Worm (Caenorhabditis elegans) whole organism, L4 larva: ENCODE data around the gene B0252.8.

Experiments used
- D1046.2 ChIP-seq: fragments of 200-800 bp; sonication (Bioruptor generic); IDR thresholded peaks from 2 replicates; pipeline ENCODE4 v1.3.6; 2022; ENCODE audit warnings: missing genetic modification characterization, missing compliant biosample characterization
- F37D6.2 ChIP-seq: sonication (generic microtip); optimal IDR thresholded peaks from 2 replicates; lab custom pipeline; 2016; ENCODE audit warnings: mild to moderate bottlenecking, missing genetic modification characterization, missing compliant biosample characterization
- Y5F2A.4 ChIP-seq: fragments of 200-800 bp; sonication (Bioruptor generic); optimal IDR thresholded peaks from 2 replicates; lab custom pipeline; 2018; ENCODE audit warnings: mild to moderate bottlenecking, missing genetic modification characterization, missing compliant biosample characterization
- aha-1 ChIP-seq: fragments of 150-350 bp; peaks from one replicate; lab custom pipeline; 2014; ENCODE audit warnings: missing biosample characterization, missing genetic modification characterization
- aly-2 ChIP-seq: sonication (generic microtip); optimal IDR thresholded peaks from 2 replicates; lab custom pipeline; 2018; ENCODE audit warnings: missing biosample characterization, missing genetic modification characterization
- ama-1 ChIP-seq: fragments of 150-350 bp; optimal IDR thresholded peaks from 2 replicates; lab custom pipeline; 2014; ENCODE audit warnings: inconsistent platforms, mixed read lengths
- arid-1 ChIP-seq: fragments of 200-800 bp; sonication (Bioruptor generic); conservative IDR thresholded peaks from 2 replicates; pipeline ENCODE4 v1.3.6; 2022; ENCODE audit warnings: missing genetic modification reagents, missing genetic modification characterization, missing compliant biosample characterization
- ceh-20 ChIP-seq: fragments of 200-800 bp; sonication (Bioruptor generic); IDR thresholded peaks from 2 replicates; pipeline ENCODE4 v1.3.6; 2022; ENCODE audit warnings: missing genetic modification reagents, missing genetic modification characterization, missing compliant biosample characterization
- ceh-32 ChIP-seq: sonication (generic microtip); optimal IDR thresholded peaks from 2 replicates; lab custom pipeline; 2016; ENCODE audit warnings: mild to moderate bottlenecking, missing genetic modification characterization, missing compliant biosample characterization; ENCODE audit not compliant: poor library complexity
- ceh-44 ChIP-seq: fragments of 200-800 bp; sonication (Bioruptor generic); IDR thresholded peaks from 2 replicates; pipeline ENCODE4 v1.3.6; 2022; ENCODE audit warnings: missing genetic modification reagents, missing genetic modification characterization, missing compliant biosample characterization
- ces-1 ChIP-seq: fragments of 150-350 bp; sonication (generic microtip); optimal IDR thresholded peaks from 4 replicates; lab custom pipeline; 2014; ENCODE audit warnings: missing biosample characterization, missing genetic modification reagents, missing genetic modification characterization
- daf-16 ChIP-seq, 3 experiments: sonication (generic microtip); optimal IDR thresholded peaks; 2 replicates each; lab custom pipeline; 2016 to 2017; ENCODE audit warnings: missing genetic modification characterization in 3 of 3, missing genetic modification reagents in 3 of 3, mild to moderate bottlenecking in 2 of 3, missing compliant biosample characterization in 2 of 3, missing biosample characterization in 1 of 3, moderate library complexity in 1 of 3
- daf-8 ChIP-seq: fragments of 200-800 bp; sonication (Bioruptor generic); IDR thresholded peaks from 2 replicates; pipeline ENCODE4 v1.3.6; 2022; ENCODE audit warnings: missing genetic modification characterization, missing compliant biosample characterization
- dmd-6 ChIP-seq: fragments of 200-800 bp; sonication (Bioruptor generic); IDR thresholded peaks from 2 replicates; pipeline ENCODE4 v1.3.6; 2022; ENCODE audit warnings: missing genetic modification reagents, missing genetic modification characterization, missing compliant biosample characterization
- dmd-8 ChIP-seq: fragments of 200-800 bp; sonication (Bioruptor generic); IDR thresholded peaks from 2 replicates; pipeline ENCODE4 v1.3.6; 2022; ENCODE audit warnings: missing genetic modification characterization, missing compliant biosample characterization
- dpl-1 ChIP-seq: fragments of 150-350 bp; optimal IDR thresholded peaks from 2 replicates; lab custom pipeline; 2014; ENCODE audit warnings: missing biosample characterization, missing genetic modification reagents, missing genetic modification characterization
- dve-1 ChIP-seq: sonication (generic microtip); optimal IDR thresholded peaks from 2 replicates; lab custom pipeline; 2017; ENCODE audit warnings: antibody characterized with exemption, mild to moderate bottlenecking, missing genetic modification characterization, missing compliant biosample characterization; ENCODE audit not compliant: insufficient read depth
- egl-43 ChIP-seq: fragments of 200-800 bp; sonication (Bioruptor generic); IDR thresholded peaks from 2 replicates; pipeline ENCODE4 v1.3.6; 2022; ENCODE audit warnings: missing genetic modification reagents, missing genetic modification characterization, missing compliant biosample characterization
- fkh-10 ChIP-seq: fragments of 150-350 bp; optimal IDR thresholded peaks from 2 replicates; lab custom pipeline; 2014; ENCODE audit warnings: missing biosample characterization, missing genetic modification reagents, missing genetic modification characterization
- gei-8 ChIP-seq: fragments of 200-800 bp; sonication (Bioruptor generic); optimal IDR thresholded peaks from 2 replicates; lab custom pipeline; 2018; ENCODE audit warnings: mild to moderate bottlenecking, missing genetic modification characterization, missing compliant biosample characterization
- hif-1 ChIP-seq, 2 experiments: sonication (generic microtip); optimal IDR thresholded peaks; 2 replicates each; lab custom pipeline; 2016 to 2017; ENCODE audit warnings: missing compliant biosample characterization in 2 of 2, missing genetic modification characterization in 2 of 2, missing genetic modification reagents in 2 of 2, missing genotype in 2 of 2, mild to moderate bottlenecking in 1 of 2
- hlh-11 ChIP-seq: fragments of 200-800 bp; sonication (Bioruptor generic); optimal IDR thresholded peaks from 2 replicates; lab custom pipeline; 2018; ENCODE audit warnings: mild to moderate bottlenecking, missing genetic modification characterization, missing compliant biosample characterization
- hlh-30 ChIP-seq: sonication (generic microtip); optimal IDR thresholded peaks from 2 replicates; lab custom pipeline; 2017; ENCODE audit warnings: antibody characterized with exemption, mild to moderate bottlenecking, missing genetic modification characterization, missing compliant biosample characterization; ENCODE audit not compliant: insufficient read depth
- jun-1 ChIP-seq: fragments of 150-350 bp; optimal IDR thresholded peaks from 2 replicates; lab custom pipeline; 2014; ENCODE audit warnings: missing biosample characterization, missing genetic modification reagents, missing genetic modification characterization
- lin-1 ChIP-seq: fragments of 200-800 bp; sonication (Bioruptor generic); IDR thresholded peaks from 2 replicates; pipeline ENCODE4 v1.3.6; 2022; ENCODE audit warnings: missing genetic modification reagents, missing genetic modification characterization, missing compliant biosample characterization
- lin-13 ChIP-seq: fragments of 150-350 bp; optimal IDR thresholded peaks from 2 replicates; lab custom pipeline; 2014; ENCODE audit warnings: missing biosample characterization, missing genetic modification reagents, missing genetic modification characterization
- lin-15B ChIP-seq: fragments of 150-350 bp; sonication (generic microtip); optimal IDR thresholded peaks from 3 replicates; lab custom pipeline; 2014; ENCODE audit warnings: missing biosample characterization, missing genetic modification characterization
- lin-29 ChIP-seq: fragments of 200-800 bp; sonication (Bioruptor generic); IDR thresholded peaks from 2 replicates; pipeline ENCODE4 v1.3.6; 2022; ENCODE audit warnings: missing genetic modification reagents, missing genetic modification characterization, missing compliant biosample characterization
- lin-39 ChIP-seq: fragments of 150-350 bp; optimal IDR thresholded peaks from 2 replicates; lab custom pipeline; 2014; ENCODE audit warnings: missing biosample characterization, missing genetic modification reagents, missing genetic modification characterization
- lir-3 ChIP-seq: sonication (generic microtip); optimal IDR thresholded peaks from 2 replicates; lab custom pipeline; 2016; ENCODE audit warnings: mild to moderate bottlenecking, missing genetic modification characterization, missing compliant biosample characterization
- mep-1 ChIP-seq: fragments of 150-350 bp; sonication (generic microtip); optimal IDR thresholded peaks from 3 replicates; lab custom pipeline; 2014; ENCODE audit warnings: missing biosample characterization, missing genetic modification characterization
- mxl-3 ChIP-seq: fragments of 200-800 bp; sonication (Bioruptor generic); optimal IDR thresholded peaks from 2 replicates; lab custom pipeline; 2018; ENCODE audit warnings: mild to moderate bottlenecking, missing genetic modification characterization, missing compliant biosample characterization
- nhr-10 ChIP-seq: fragments of 150-350 bp; optimal IDR thresholded peaks from 2 replicates; lab custom pipeline; 2014; ENCODE audit warnings: missing biosample characterization, missing genetic modification characterization
- nhr-102 ChIP-seq: sonication (generic microtip); optimal IDR thresholded peaks from 2 replicates; lab custom pipeline; 2016; ENCODE audit warnings: mild to moderate bottlenecking, missing genetic modification characterization, moderate library complexity, missing compliant biosample characterization
- nhr-111 ChIP-seq: fragments of 200-800 bp; sonication (Bioruptor generic); optimal IDR thresholded peaks from 2 replicates; lab custom pipeline; 2018; ENCODE audit warnings: mild to moderate bottlenecking, missing genetic modification characterization, missing compliant biosample characterization
- nhr-25 ChIP-seq: sonication (generic microtip); optimal IDR thresholded peaks from 2 replicates; lab custom pipeline; 2017; ENCODE audit warnings: missing genetic modification characterization, mild to moderate bottlenecking, missing compliant biosample characterization, antibody characterized with exemption, moderate library complexity, borderline replicate concordance; ENCODE audit not compliant: insufficient read depth
- nhr-41 ChIP-seq: fragments of 200-800 bp; sonication (Bioruptor generic); IDR thresholded peaks from 2 replicates; pipeline ENCODE4 v1.3.6; 2022; ENCODE audit warnings: missing genetic modification reagents, missing genetic modification characterization, missing compliant biosample characterization
- nhr-48 ChIP-seq: sonication (generic microtip); optimal IDR thresholded peaks from 2 replicates; lab custom pipeline; 2016; ENCODE audit warnings: mild to moderate bottlenecking, missing genetic modification characterization, missing compliant biosample characterization
- nhr-6 ChIP-seq: fragments of 150-350 bp; optimal IDR thresholded peaks from 2 replicates; lab custom pipeline; 2014; ENCODE audit warnings: missing biosample characterization, missing genetic modification characterization
- nhr-76 ChIP-seq: fragments of 150-350 bp; optimal IDR thresholded peaks from 2 replicates; lab custom pipeline; 2014; ENCODE audit warnings: missing biosample characterization, missing genetic modification characterization
- pha-4 ChIP-seq, 2 experiments: fragments of 150-350 bp in 1 of 2; fragments of 200-800 bp in 1 of 2; sonication (Bioruptor generic) in 1 of 2; IDR thresholded peaks in 1 of 2; optimal IDR thresholded peaks in 1 of 2; 2 replicates each; pipeline versions ENCODE4 v1.3.6 to Lab custom; 2014 to 2022; ENCODE audit warnings: missing genetic modification characterization in 2 of 2, missing genetic modification reagents in 2 of 2, missing biosample characterization in 1 of 2, missing compliant biosample characterization in 1 of 2
- rbr-2 ChIP-seq: sonication (generic microtip); optimal IDR thresholded peaks from 2 replicates; lab custom pipeline; 2016; ENCODE audit warnings: missing genotype, missing genetic modification characterization, missing compliant biosample characterization
- skn-1 ChIP-seq: fragments of 150-350 bp; optimal IDR thresholded peaks from 2 replicates; lab custom pipeline; 2014; ENCODE audit warnings: missing biosample characterization, missing genetic modification characterization
- snpc-1.2 ChIP-seq: fragments of 200-800 bp; sonication (Bioruptor generic); IDR thresholded peaks from 2 replicates; pipeline ENCODE4 v1.3.6; 2022; ENCODE audit warnings: missing genetic modification reagents, missing genetic modification characterization, missing compliant biosample characterization
- snpc-4 ChIP-seq: fragments of 150-350 bp; optimal IDR thresholded peaks from 2 replicates; lab custom pipeline; 2014; ENCODE audit warnings: missing biosample characterization, missing genetic modification characterization
- tra-1 ChIP-seq: fragments of 200-800 bp; sonication (Bioruptor generic); IDR thresholded peaks from 2 replicates; pipeline ENCODE4 v1.3.6; 2022; ENCODE audit warnings: missing genetic modification reagents, missing genetic modification characterization, missing compliant biosample characterization
- vab-7 ChIP-seq: fragments of 200-800 bp; sonication (Bioruptor generic); IDR thresholded peaks from 2 replicates; pipeline ENCODE4 v1.3.6; 2022; ENCODE audit warnings: missing genetic modification reagents, missing genetic modification characterization, missing compliant biosample characterization
- zag-1 ChIP-seq: fragments of 150-350 bp; optimal IDR thresholded peaks from 2 replicates; lab custom pipeline; 2014; ENCODE audit warnings: missing biosample characterization, missing genetic modification characterization
- zfp-3 ChIP-seq: fragments of 200-800 bp; sonication (Bioruptor generic); conservative IDR thresholded peaks from 2 replicates; pipeline ENCODE4 v1.3.6; 2022; ENCODE audit warnings: missing genetic modification reagents, missing genetic modification characterization, missing compliant biosample characterization
- zip-2 ChIP-seq: fragments of 150-350 bp; optimal IDR thresholded peaks from 2 replicates; lab custom pipeline; 2014; ENCODE audit warnings: missing biosample characterization, missing genetic modification characterization

Gene B0252.8

DNA sequence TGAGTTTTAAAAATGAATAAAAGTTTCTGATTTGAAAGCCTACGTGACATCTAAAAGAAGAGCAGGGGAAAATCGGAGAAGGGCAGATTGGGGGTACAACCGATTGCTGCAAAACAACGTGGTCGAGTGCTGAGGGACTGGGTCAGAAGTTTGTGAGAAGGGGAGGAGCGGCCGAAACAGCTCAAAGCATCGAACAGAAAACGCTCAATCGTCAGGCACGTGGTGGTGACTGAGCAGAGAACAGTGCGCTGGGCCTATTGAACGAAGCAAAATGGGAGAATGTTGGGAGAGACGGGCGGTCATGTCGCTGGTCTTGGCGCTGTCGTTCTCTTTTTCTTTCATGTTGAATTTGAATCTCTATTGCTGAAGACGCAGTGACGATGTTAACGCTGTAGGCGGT, 24.8 kb upstream of the B0252.8 start (continued):
- no peak for TF ChIP-seq lin-39
- no peak for TF ChIP-seq arid-1 (GFP tag; lab: Robert Waterston, UW)
- peak; percentile 56 for TF ChIP-seq lin-13
- no peak for TF ChIP-seq D1046.2 (GFP tag; lab: Robert Waterston, UW)
- TF ChIP-seq fkh-10 (GFP tag; lab: Kevin White, UChicago) = no peak
- peak; percentile 69 for TF ChIP-seq nhr-102 (tag; lab: Kevin White, UChicago)
- peak; percentile 91 for TF ChIP-seq hlh-11 (tag; lab: Kevin White, UChicago)
- no peak for TF ChIP-seq lin-15B
- TF ChIP-seq tra-1 = 0 out of 2 replicates have a peak, but pooled peaks have one; percentile 20
- peak in 1 of 2 experiments; percentile 17 for TF ChIP-seq daf-16 (GFP tag; optimal IDR thresholded peaks at IDR 0.05; lab: Kevin White, UChicago)
- TF ChIP-seq daf-16 (tag; optimal IDR thresholded peaks at IDR 0.05; lab: Kevin White, UChicago) = peak; percentile 26
- no peak for TF ChIP-seq pha-4 (GFP tag; IDR thresholded peaks at IDR 0.05; lab: Robert Waterston, UW)
- TF ChIP-seq pha-4 (tag; optimal IDR thresholded peaks at IDR 0.05; lab: Kevin White, UChicago) = no peak
- TF ChIP-seq nhr-48 (tag; lab: Kevin White, UChicago) = peak; percentile 53
- TF ChIP-seq ces-1 (GFP tag; lab: Kevin White, UChicago) = no peak
- TF ChIP-seq nhr-41 (GFP tag; lab: Robert Waterston, UW) = no peak
- TF ChIP-seq ceh-20 (GFP tag; lab: Robert Waterston, UW) = peak; percentile 51; the same call in 1 of the 2 replicates
- no peak for TF ChIP-seq aly-2 (tag; lab: Kevin White, UChicago)
- TF ChIP-seq nhr-111 = no peak
- TF ChIP-seq aha-1 = peak; percentile 99
- peak; percentile 73 for TF ChIP-seq nhr-10 (tag; lab: Kevin White, UChicago)
- no peak for TF ChIP-seq vab-7
- peak; percentile 41 to 98 for TF ChIP-seq hif-1 (tag; optimal IDR thresholded peaks at IDR 0.05; lab: Kevin White, UChicago)
- TF ChIP-seq zag-1 (tag; lab: Kevin White, UChicago) = no peak
- no peak for TF ChIP-seq nhr-6 (tag; lab: Kevin White, UChicago)
- peak; percentile 74 for TF ChIP-seq egl-43 (GFP tag; lab: Robert Waterston, UW)
- no peak for TF ChIP-seq daf-8 (GFP tag; lab: Robert Waterston, UW)
- peak; percentile 43 for TF ChIP-seq rbr-2 (tag; lab: Kevin White, UChicago)
- TF ChIP-seq zfp-3 = no peak
- peak; percentile 95 for TF ChIP-seq ama-1 (lab: Kevin White, UChicago)
- TF ChIP-seq hlh-30 (tag; lab: Kevin White, UChicago) = peak; percentile 92
- TF ChIP-seq zip-2 (tag; lab: Kevin White, UChicago) = no peak
- TF ChIP-seq lir-3 (tag; lab: Kevin White, UChicago) = no peak
- no peak for TF ChIP-seq lin-1
- TF ChIP-seq nhr-76 = no peak
- peak; percentile 40 for TF ChIP-seq dpl-1 (GFP tag; lab: Kevin White, UChicago)
- no peak for TF ChIP-seq snpc-1.2 (GFP tag; lab: Robert Waterston, UW)
- TF ChIP-seq mep-1 = peak; percentile 80
- no peak for TF ChIP-seq ceh-44 (GFP tag; lab: Robert Waterston, UW)
- TF ChIP-seq dve-1 = peak; percentile 70
- peak; percentile 88 for TF ChIP-seq mxl-3
- TF ChIP-seq dmd-8 (GFP tag; lab: Robert Waterston, UW) = 0 out of 2 replicates have a peak, but pooled peaks have one; percentile 56
- TF ChIP-seq F37D6.2 (tag; lab: Kevin White, UChicago) = no peak
- no peak for TF ChIP-seq snpc-4
- peak; percentile 46 for TF ChIP-seq gei-8 (GFP tag; lab: Kevin White, UChicago)
- TF ChIP-seq skn-1 (tag; lab: Kevin White, UChicago) = no peak
- no peak for TF ChIP-seq jun-1 (tag; lab: Kevin White, UChicago)
- peak; percentile 47 for TF ChIP-seq nhr-25 (tag; lab: Kevin White, UChicago)
- TF ChIP-seq Y5F2A.4 = no peak
- TF ChIP-seq lin-29 (GFP tag; lab: Robert Waterston, UW) = no peak
- TF ChIP-seq ceh-32 = no peak
- TF ChIP-seq dmd-6 (GFP tag; lab: Robert Waterston, UW) = peak; percentile 71
